Worm (Caenorhabditis elegans) whole organism, young adult: ENCODE results near the gene C11H1.7.

ENCODE experiments used
- B0035.1 ChIP-seq: sonication (generic microtip); optimal IDR thresholded peaks from 2 replicates; lab custom pipeline; 2016; ENCODE audit warnings: missing genetic modification characterization, mild to moderate bottlenecking, missing compliant biosample characterization, missing genotype, missing genetic modification reagents
- C17E4.6 ChIP-seq: fragments of 200-800 bp; sonication (Bioruptor generic); IDR thresholded peaks from 2 replicates; pipeline ENCODE4 v1.3.6; 2022; ENCODE audit warnings: missing genetic modification reagents, missing genetic modification characterization, missing compliant biosample characterization
- F10E7.11 ChIP-seq: sonication (generic microtip); optimal IDR thresholded peaks from 2 replicates; lab custom pipeline; 2017; ENCODE audit warnings: mild to moderate bottlenecking, missing genetic modification characterization, moderate library complexity, missing compliant biosample characterization
- F37B4.10 ChIP-seq: fragments of 200-800 bp; sonication (Bioruptor generic); IDR thresholded peaks from 2 replicates; pipeline ENCODE4 v1.3.6; 2022; ENCODE audit warnings: missing genetic modification characterization, missing compliant biosample characterization
- F39B2.1 ChIP-seq: fragments of 200-800 bp; sonication (Bioruptor generic); IDR thresholded peaks from 2 replicates; pipeline ENCODE4 v1.3.6; 2022; ENCODE audit warnings: missing genetic modification reagents, missing genetic modification characterization, missing compliant biosample characterization
- Y53G8AR.9 ChIP-seq: fragments of 200-800 bp; sonication (Bioruptor generic); conservative IDR thresholded peaks from 2 replicates; pipeline ENCODE4 v1.3.6; 2022; ENCODE audit warnings: missing genetic modification reagents, missing genetic modification characterization, missing compliant biosample characterization
- Y95B8A.8 ChIP-seq: fragments of 200-800 bp; sonication (Bioruptor generic); IDR thresholded peaks from 2 replicates; pipeline ENCODE4 v1.3.6; 2022; ENCODE audit warnings: missing genetic modification reagents, missing genetic modification characterization, missing compliant biosample characterization
- atf-7 ChIP-seq: sonication (generic microtip); optimal IDR thresholded peaks from 2 replicates; lab custom pipeline; 2017; ENCODE audit warnings: mild to moderate bottlenecking, missing genetic modification characterization, missing compliant biosample characterization
- attf-6 ChIP-seq: fragments of 200-800 bp; sonication (Bioruptor generic); IDR thresholded peaks from 2 replicates; pipeline ENCODE4 v1.3.6; 2022; ENCODE audit warnings: missing genetic modification reagents, missing genetic modification characterization, missing compliant biosample characterization
- ccch-3 ChIP-seq: fragments of 200-800 bp; sonication (Bioruptor generic); optimal IDR thresholded peaks from 2 replicates; lab custom pipeline; 2018; ENCODE audit warnings: mild to moderate bottlenecking, missing genetic modification characterization, missing compliant biosample characterization
- cebp-1 ChIP-seq, 2 experiments: fragments of 200-800 bp in 1 of 2; sonication (Bioruptor generic) in 1 of 2; sonication (generic microtip) in 1 of 2; IDR thresholded peaks in 1 of 2; optimal IDR thresholded peaks in 1 of 2; 2 replicates each; pipeline versions ENCODE4 v1.3.6 to Lab custom; 2017 to 2022; ENCODE audit warnings: missing compliant biosample characterization in 2 of 2, missing genetic modification characterization in 2 of 2, mild to moderate bottlenecking in 1 of 2, missing genetic modification reagents in 1 of 2, moderate library complexity in 1 of 2
- ceh-40 ChIP-seq: fragments of 200-800 bp; sonication (Bioruptor generic); IDR thresholded peaks from 2 replicates; pipeline ENCODE4 v1.3.6; 2022; ENCODE audit warnings: missing genetic modification characterization, missing compliant biosample characterization
- dpff-1 ChIP-seq: sonication (generic microtip); optimal IDR thresholded peaks from 2 replicates; lab custom pipeline; 2017; ENCODE audit warnings: mild to moderate bottlenecking, missing genetic modification characterization, missing compliant biosample characterization
- efl-1 ChIP-seq: fragments of 150-350 bp; optimal IDR thresholded peaks from 2 replicates; lab custom pipeline; 2014; ENCODE audit warnings: missing biosample characterization, missing genetic modification reagents, missing genetic modification characterization
- ekl-4 ChIP-seq: fragments of 200-800 bp; sonication (Bioruptor generic); IDR thresholded peaks from 2 replicates; pipeline ENCODE4 v1.3.6; 2022; ENCODE audit warnings: missing genetic modification reagents, missing genetic modification characterization, missing compliant biosample characterization
- ets-4 ChIP-seq: fragments of 200-800 bp; sonication (Bioruptor generic); optimal IDR thresholded peaks from 2 replicates; lab custom pipeline; 2018; ENCODE audit warnings: mild to moderate bottlenecking, missing genetic modification characterization, missing compliant biosample characterization
- fkh-3 ChIP-seq: sonication (generic microtip); optimal IDR thresholded peaks from 2 replicates; lab custom pipeline; 2016; ENCODE audit warnings: mild to moderate bottlenecking, missing genetic modification characterization, missing compliant biosample characterization
- lag-1 ChIP-seq: fragments of 200-800 bp; sonication (Bioruptor generic); IDR thresholded peaks from 2 replicates; pipeline ENCODE4 v1.3.6; 2022; ENCODE audit warnings: missing genetic modification reagents, missing genetic modification characterization, missing compliant biosample characterization
- lin-26 ChIP-seq: fragments of 200-800 bp; sonication (Bioruptor generic); IDR thresholded peaks from 2 replicates; pipeline ENCODE4 v1.3.6; 2022; ENCODE audit warnings: missing genetic modification reagents, missing genetic modification characterization, missing compliant biosample characterization
- lin-40 ChIP-seq: sonication (generic microtip); optimal IDR thresholded peaks from 2 replicates; lab custom pipeline; 2016; ENCODE audit warnings: missing genetic modification characterization, mild to moderate bottlenecking, missing compliant biosample characterization, missing genotype, missing genetic modification reagents
- lsl-1 ChIP-seq: fragments of 200-800 bp; sonication (Bioruptor generic); optimal IDR thresholded peaks from 2 replicates; lab custom pipeline; 2018; ENCODE audit warnings: mild to moderate bottlenecking, missing genetic modification characterization, moderate library complexity, missing compliant biosample characterization
- madf-10 ChIP-seq: sonication (generic microtip); optimal IDR thresholded peaks from 2 replicates; lab custom pipeline; 2016; ENCODE audit warnings: mild to moderate bottlenecking, missing genetic modification characterization, missing compliant biosample characterization
- mxl-1 ChIP-seq: sonication (generic microtip); optimal IDR thresholded peaks from 2 replicates; lab custom pipeline; 2016; ENCODE audit warnings: missing genetic modification characterization, missing compliant biosample characterization
- nfyb-1 ChIP-seq: fragments of 200-800 bp; sonication (Bioruptor generic); IDR thresholded peaks from 2 replicates; pipeline ENCODE4 v1.3.6; 2022; ENCODE audit warnings: missing genetic modification reagents, missing genetic modification characterization, missing compliant biosample characterization
- nhr-27 ChIP-seq: fragments of 200-800 bp; sonication (Bioruptor generic); optimal IDR thresholded peaks from 2 replicates; lab custom pipeline; 2018; ENCODE audit warnings: mild to moderate bottlenecking, missing genetic modification characterization, moderate library complexity, missing compliant biosample characterization
- nhr-80 ChIP-seq: sonication (generic microtip); optimal IDR thresholded peaks from 2 replicates; lab custom pipeline; 2016; ENCODE audit warnings: missing genetic modification characterization, missing compliant biosample characterization
- pha-4 ChIP-seq: fragments of 150-350 bp; sonication (generic microtip); optimal IDR thresholded peaks from 2 replicates; lab custom pipeline; 2014; ENCODE audit warnings: missing biosample characterization, missing genetic modification reagents, missing genetic modification characterization
- repo-1 ChIP-seq: sonication (generic microtip); optimal IDR thresholded peaks from 2 replicates; lab custom pipeline; 2017; ENCODE audit warnings: mild to moderate bottlenecking, missing genetic modification characterization, missing compliant biosample characterization
- rpc-1 ChIP-seq, 2 experiments: fragments of 150-350 bp in 1 of 2; sonication (generic microtip) in 1 of 2; optimal IDR thresholded peaks; 2 replicates each; lab custom pipeline; 2014 to 2018; ENCODE audit warnings: missing biosample characterization in 1 of 2, missing genetic modification characterization in 1 of 2, missing genetic modification reagents in 1 of 2, missing genotype in 1 of 2
- snpc-1.1 ChIP-seq: sonication (generic microtip); optimal IDR thresholded peaks from 2 replicates; lab custom pipeline; 2017; ENCODE audit warnings: missing genetic modification characterization, mild to moderate bottlenecking, missing compliant biosample characterization, antibody characterized with exemption, moderate library complexity, missing genotype, missing genetic modification reagents; ENCODE audit not compliant: insufficient read depth
- snpc-1.3 ChIP-seq: sonication (generic microtip); optimal IDR thresholded peaks from 2 replicates; lab custom pipeline; 2017; ENCODE audit warnings: missing genetic modification characterization, mild to moderate bottlenecking, missing compliant biosample characterization, antibody characterized with exemption, moderate library complexity, missing genotype, missing genetic modification reagents; ENCODE audit not compliant: insufficient read depth
- snpc-4 ChIP-seq, 5 experiments: fragments of 150-350 bp in 1 of 5; sonication (generic microtip) in 4 of 5; optimal IDR thresholded peaks; 2 replicates each; lab custom pipeline; 2014 to 2018; ENCODE audit warnings: missing genetic modification characterization in 5 of 5, missing biosample characterization in 3 of 5, antibody characterized with exemption in 2 of 5, mild to moderate bottlenecking in 2 of 5, missing compliant biosample characterization in 2 of 5, missing genotype in 2 of 5, moderate library complexity in 2 of 5, missing genetic modification reagents in 1 of 5
- tbx-9 ChIP-seq: sonication (generic microtip); optimal IDR thresholded peaks from 2 replicates; lab custom pipeline; 2016; ENCODE audit warnings: borderline replicate concordance, missing genetic modification characterization, inconsistent platforms, missing compliant biosample characterization
- tlf-1 ChIP-seq: fragments of 200-800 bp; sonication (Bioruptor generic); optimal IDR thresholded peaks from 2 replicates; lab custom pipeline; 2018; ENCODE audit warnings: mild to moderate bottlenecking, missing genetic modification characterization, missing compliant biosample characterization
- unc-130 ChIP-seq: sonication (generic microtip); optimal IDR thresholded peaks from 2 replicates; lab custom pipeline; 2016; ENCODE audit warnings: missing genetic modification reagents, missing genetic modification characterization, missing compliant biosample characterization
- xnd-1 ChIP-seq: sonication (generic microtip); optimal IDR thresholded peaks from 2 replicates; lab custom pipeline; 2016; ENCODE audit warnings: missing genotype, missing genetic modification reagents, missing genetic modification characterization, missing compliant biosample characterization
- zfh-2 ChIP-seq: fragments of 200-800 bp; sonication (Bioruptor generic); conservative IDR thresholded peaks from 2 replicates; pipeline ENCODE4 v1.3.6; 2022; ENCODE audit warnings: missing genetic modification reagents, missing genetic modification characterization, missing compliant biosample characterization
- ztf-18 ChIP-seq: sonication (generic microtip); optimal IDR thresholded peaks from 2 replicates; lab custom pipeline; 2016; ENCODE audit warnings: missing genotype, mild to moderate bottlenecking, missing genetic modification characterization, missing compliant biosample characterization
- ztf-25 ChIP-seq: fragments of 200-800 bp; sonication (Bioruptor generic); IDR thresholded peaks from 2 replicates; pipeline ENCODE4 v1.3.6; 2022; ENCODE audit warnings: missing genetic modification reagents, missing genetic modification characterization, missing compliant biosample characterization
- ztf-26 ChIP-seq: sonication (generic microtip); optimal IDR thresholded peaks from 2 replicates; lab custom pipeline; 2017; ENCODE audit warnings: missing genetic modification characterization, missing compliant biosample characterization
- ztf-3 ChIP-seq: fragments of 200-800 bp; sonication (Bioruptor generic); optimal IDR thresholded peaks from 2 replicates; lab custom pipeline; 2018; ENCODE audit warnings: mild to moderate bottlenecking, missing genetic modification characterization, missing compliant biosample characterization

The C11H1.7 gene

ce11 chrX:14355034-14355433, 27.8 kb downstream of the C11H1.7 start:
- TF ChIP-seq snpc-1.1 (tag; lab: Kevin White, UChicago) (peak; percentile 31), lag-1 (GFP tag; lab: Robert Waterston, UW) (no peak), B0035.1 (no peak), unc-130 (GFP tag; lab: Kevin White, UChicago) (no peak), ztf-3 (GFP tag; lab: Kevin White, UChicago) (no peak), ccch-3 (GFP tag; lab: Kevin White, UChicago) (no peak), fkh-3 (tag; lab: Kevin White, UChicago) (no peak), ztf-25 (GFP tag; lab: Robert Waterston, UW) (no peak), snpc-4 (GFP tag; optimal IDR thresholded peaks at IDR 0.05; lab: Kevin White, UChicago) (peak; percentile 7), snpc-4 (tag; optimal IDR thresholded peaks at IDR 0.05; lab: Kevin White, UChicago) (peak in 2 of 4 experiments; percentile 55 to 73)

- TF ChIP-seq snpc-4 (GFP tag; optimal IDR thresholded peaks at IDR 0.05; lab: Kevin White, UChicago) = no peak
- no peak for TF ChIP-seq snpc-4 (tag; optimal IDR thresholded peaks at IDR 0.05; lab: Kevin White, UChicago)
- TF ChIP-seq unc-130 (GFP tag; lab: Kevin White, UChicago) = no peak
- no peak for TF ChIP-seq xnd-1 (tag; lab: Kevin White, UChicago)
- no peak for TF ChIP-seq ekl-4 (GFP tag; lab: Robert Waterston, UW)
- TF ChIP-seq lsl-1 (GFP tag; lab: Kevin White, UChicago) = no peak
- no peak for TF ChIP-seq ztf-26 (tag; lab: Kevin White, UChicago)
- no peak for TF ChIP-seq F37B4.10
- TF ChIP-seq cebp-1 (GFP tag; IDR thresholded peaks at IDR 0.05; lab: Robert Waterston, UW) = no peak
- peak; percentile 73 for TF ChIP-seq cebp-1 (tag; optimal IDR thresholded peaks at IDR 0.05; lab: Kevin White, UChicago)
- peak; percentile 42 for TF ChIP-seq lin-40 (tag; lab: Kevin White, UChicago)
- TF ChIP-seq B0035.1 = no peak
- TF ChIP-seq nhr-80 (tag; lab: Kevin White, UChicago) = no peak
- TF ChIP-seq tbx-9 (tag; lab: Kevin White, UChicago) = no peak
Observed at ce11 chrX:14356683-14357287, 29.6 kb downstream of the C11H1.7 start.

ce11 chrX:14359571-14359970, 32.4 kb downstream of the C11H1.7 start:
- TF ChIP-seq snpc-1.3 (tag; lab: Kevin White, UChicago) (no peak), lsl-1 (GFP tag; lab: Kevin White, UChicago) (no peak), ztf-3 (GFP tag; lab: Kevin White, UChicago) (no peak), pha-4 (tag; lab: Kevin White, UChicago) (no peak), ekl-4 (GFP tag; lab: Robert Waterston, UW) (no peak), rpc-1 (optimal IDR thresholded peaks at IDR 0.05; lab: Kevin White, UChicago) (no peak), rpc-1 (tag; optimal IDR thresholded peaks at IDR 0.05; lab: Kevin White, UChicago) (no peak), atf-7 (no peak), repo-1 (no peak), efl-1 (GFP tag; lab: Kevin White, UChicago) (no peak), nhr-27 (no peak)

ce11 chrX:14366081-14366480, 38.9 kb downstream of the C11H1.7 start:
- TF ChIP-seq ets-4 (GFP tag; lab: Kevin White, UChicago) (no peak), Y95B8A.8 (GFP tag; lab: Robert Waterston, UW) (no peak), C17E4.6 (GFP tag; lab: Robert Waterston, UW) (no peak), Y53G8AR.9 (GFP tag; lab: Robert Waterston, UW) (no peak), F10E7.11 (tag; lab: Kevin White, UChicago) (no peak), snpc-1.3 (tag; lab: Kevin White, UChicago) (no peak), zfh-2 (GFP tag; lab: Robert Waterston, UW) (no peak), cebp-1 (GFP tag; IDR thresholded peaks at IDR 0.05; lab: Robert Waterston, UW) (no peak), cebp-1 (tag; optimal IDR thresholded peaks at IDR 0.05; lab: Kevin White, UChicago) (no peak), ztf-18 (tag; lab: Kevin White, UChicago) (no peak), lin-26 (no peak), attf-6 (no peak), tlf-1 (GFP tag; lab: Kevin White, UChicago) (no peak), nfyb-1 (GFP tag; lab: Robert Waterston, UW) (no peak), mxl-1 (tag; lab: Kevin White, UChicago) (no peak), madf-10 (tag; lab: Kevin White, UChicago) (no peak), F39B2.1 (GFP tag; lab: Robert Waterston, UW) (no peak), dpff-1 (tag; lab: Kevin White, UChicago) (no peak), B0035.1 (no peak), ceh-40 (GFP tag; lab: Robert Waterston, UW) (no peak)
- TF ChIP-seq, all 124 proteins: peak for 0
